Worm (Caenorhabditis elegans) whole organism, L4/young adult: ENCODE results near the gene nspe-4.

Source experiments
- W03F9.2 ChIP-seq: fragments of 150-350 bp; optimal IDR thresholded peaks from 2 replicates; lab custom pipeline; 2014; ENCODE audit warnings: missing biosample characterization, missing genetic modification characterization
- dao-5 ChIP-seq: sonication (generic microtip); optimal IDR thresholded peaks from 2 replicates; lab custom pipeline; 2016; ENCODE audit warnings: missing genotype, missing genetic modification characterization, moderate library complexity, missing compliant biosample characterization
- him-1 ChIP-seq: sonication (generic microtip); optimal IDR thresholded peaks from 2 replicates; lab custom pipeline; 2016; ENCODE audit warnings: missing genotype, missing genetic modification reagents, missing genetic modification characterization, missing compliant biosample characterization

DNA sequence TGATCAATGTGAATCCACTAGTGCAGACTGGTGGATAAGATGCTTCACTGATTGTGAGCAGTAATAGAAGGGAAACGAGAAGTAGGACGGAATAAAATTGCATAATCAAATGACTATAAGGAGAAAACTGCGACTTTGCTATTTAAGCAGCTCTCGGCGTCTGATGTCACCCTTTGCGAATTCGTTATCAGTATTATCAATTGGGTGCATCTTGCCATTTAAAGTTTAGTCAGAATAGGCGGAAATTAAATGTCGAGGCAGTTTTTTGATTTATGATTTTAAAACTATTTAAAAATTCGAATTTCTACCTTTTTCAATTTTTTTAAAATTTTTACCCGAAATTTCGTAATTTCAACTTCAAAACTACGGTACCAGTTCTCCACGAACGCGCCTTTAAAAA, 31.4 kb upstream of the nspe-4 start, which contains the start of gene clec-4:
- TF ChIP-seq dao-5 (tag; lab: Kevin White, UChicago): no peak
- no peak for TF ChIP-seq him-1
- TF ChIP-seq W03F9.2 (tag; lab: Kevin White, UChicago): no peak
